Fruit fly (Drosophila melanogaster): ENCODE measurements around the gene CG13272.

- TF ChIP-seq Snoo (tag; optimal IDR thresholded peaks at IDR 0.05) (no peak), D1 (tag; optimal IDR thresholded peaks at IDR 0.05) (no peak), CG13204 (GFP tag; optimal IDR thresholded peaks at IDR 0.05) (no peak), rn (GFP tag; IDR thresholded peaks at IDR 0.05) (no peak), CG8159 (tag; optimal IDR thresholded peaks at IDR 0.05) (no peak), CG32121 (GFP tag; IDR thresholded peaks at IDR 0.05) (no peak)
Measured at dm6 chr2L:16761891-16762290, 42.8 kb upstream of the CG13272 start.

Measured in whole organism, pupa.